Fruit fly (Drosophila melanogaster): Measurements from ENCODE around the gene CG11760.
A peak's percentile ranks its signal among the peaks of the same experiment; 100 is the strongest.

Gene CG11760

dm6 chr3R:8746354-8746753 is 27.4 kb downstream of the CG11760 start (continued):
- TF ChIP-seq chif (GFP tag; optimal IDR thresholded peaks at IDR 0.05) (peak; percentile 33 to 42), eve (GFP tag; optimal IDR thresholded peaks at IDR 0.05) (peak in 1 of 2 experiments; percentile 84), Sry-δ (GFP tag; optimal IDR thresholded peaks at IDR 0.05) (no peak), CG13775 (GFP tag; optimal IDR thresholded peaks at IDR 0.05) (peak; percentile 59), CG16863 (GFP tag; optimal IDR thresholded peaks at IDR 0.05) (no peak), CG8765 (GFP tag; IDR thresholded peaks at IDR 0.05) (peak; percentile 63), CG10366 (GFP tag; IDR thresholded peaks at IDR 0.05) (0 out of 2 replicates have a peak, but pooled peaks have one; percentile 21), Camta (GFP tag; optimal IDR thresholded peaks at IDR 0.05) (peak; percentile 45), CG7745 (tag; optimal IDR thresholded peaks at IDR 0.05) (no peak), CG4424 (GFP tag; optimal IDR thresholded peaks at IDR 0.05) (peak; percentile 59), NC2β (GFP tag; optimal IDR thresholded peaks at IDR 0.05) (peak; percentile 14), Asciz (GFP tag; optimal IDR thresholded peaks at IDR 0.05) (peak; percentile 58), CG30403 (GFP tag; optimal IDR thresholded peaks at IDR 0.05) (peak; percentile 71), cad (GFP tag; optimal IDR thresholded peaks at IDR 0.05) (no peak), CG30020 (tag; optimal IDR thresholded peaks at IDR 0.05) (no peak), gce (GFP tag; IDR thresholded peaks at IDR 0.05) (0 out of 3 replicates have a peak, but pooled peaks have one; percentile 26), CG10267 (tag; optimal IDR thresholded peaks at IDR 0.05) (peak; percentile 62), hkb (optimal IDR thresholded peaks at IDR 0.05) (no peak), hkb (GFP tag; IDR thresholded peaks at IDR 0.05) (peak; percentile 79), sens-2 (GFP tag; IDR thresholded peaks at IDR 0.05) (peak; percentile 39; the same call in 1 of the 2 replicates), klu (GFP tag; IDR thresholded peaks at IDR 0.05) (0 out of 2 replicates have a peak, but pooled peaks have one; percentile 33), sens (GFP tag) (peak; percentile 81), onecut (GFP tag; IDR thresholded peaks at IDR 0.05) (peak; percentile 80; the same call in 1 of the 2 replicates), pita (GFP tag; optimal IDR thresholded peaks at IDR 0.05) (no peak), Adf1 (GFP tag; IDR thresholded peaks at IDR 0.05) (no peak), fd3F (GFP tag; optimal IDR thresholded peaks at IDR 0.05) (peak; percentile 8), sr (GFP tag; IDR thresholded peaks at IDR 0.05) (no peak), CG8089 (GFP tag; optimal IDR thresholded peaks at IDR 0.05) (no peak), grau (tag; optimal IDR thresholded peaks at IDR 0.05) (peak; percentile 73), CG11695 (GFP tag; IDR thresholded peaks at IDR 0.05) (peak; percentile 57; the same call in 2 of the 3 replicates), emc (GFP tag; optimal IDR thresholded peaks at IDR 0.05) (no peak), CG17328 (GFP tag; IDR thresholded peaks at IDR 0.05) (peak; percentile 71), CHES-1-like (GFP tag; optimal IDR thresholded peaks at IDR 0.05) (no peak), CG12219 (GFP tag; optimal IDR thresholded peaks at IDR 0.05) (peak; percentile 15), zen2 (GFP tag; IDR thresholded peaks at IDR 0.05; ENCODE audit: partially characterized antibody) (no peak), knrl (GFP tag; IDR thresholded peaks at IDR 0.05; ENCODE audit: partially characterized antibody) (no peak), CG2116 (GFP tag; optimal IDR thresholded peaks at IDR 0.05) (peak; percentile 13), CG3407 (GFP tag; optimal IDR thresholded peaks at IDR 0.05) (peak; percentile 44), Gsc (GFP tag; IDR thresholded peaks at IDR 0.05) (no peak), Dip2 (GFP tag; IDR thresholded peaks at IDR 0.05) (no peak), Ada2b (GFP tag; IDR thresholded peaks at IDR 0.05) (peak; percentile 73), wdn (GFP tag; IDR thresholded peaks at IDR 0.05) (0 out of 2 replicates have a peak, but pooled peaks have one; percentile 4), tio (GFP tag; optimal IDR thresholded peaks at IDR 0.05) (peak; percentile 44), Rfx (GFP tag; IDR thresholded peaks at IDR 0.05) (peak; percentile 58), PHDP (tag; optimal IDR thresholded peaks at IDR 0.05) (peak; percentile 76), Opbp (GFP tag; IDR thresholded peaks at IDR 0.05; ENCODE audit: partially characterized antibody) (no peak), slbo (GFP tag; IDR thresholded peaks at IDR 0.05) (peak; percentile 54; the same call in 1 of the 2 replicates), Poxn (GFP tag; IDR thresholded peaks at IDR 0.05) (no peak), zfh1 (GFP tag; IDR thresholded peaks at IDR 0.05) (peak; percentile 64; the same call in 1 of the 3 replicates), CG14014 (GFP tag; IDR thresholded peaks at IDR 0.05) (0 out of 2 replicates have a peak, but pooled peaks have one; percentile 23), wor (GFP tag; IDR thresholded peaks at IDR 0.05) (peak; percentile 46; the same call in 1 of the 2 replicates), pho (GFP tag; optimal IDR thresholded peaks at IDR 0.05) (no peak)
